Fruit fly (Drosophila melanogaster) Kc167 (cell line): Measurements from ENCODE around the gene CG14618.

Experiments used
- Sin3A ChIP-seq: fragments of >200 bp; optimal IDR thresholded peaks from 2 replicates; lab custom pipeline; 2018; ENCODE audit warnings: missing external identifiers
- h ChIP-seq: fragments of >200 bp; optimal IDR thresholded peaks from 3 replicates; lab custom pipeline; 2018; ENCODE audit warnings: missing external identifiers
- psq ChIP-seq: fragments of >200 bp; optimal IDR thresholded peaks from 2 replicates; lab custom pipeline; 2017; ENCODE audit warnings: missing external identifiers

DNA sequence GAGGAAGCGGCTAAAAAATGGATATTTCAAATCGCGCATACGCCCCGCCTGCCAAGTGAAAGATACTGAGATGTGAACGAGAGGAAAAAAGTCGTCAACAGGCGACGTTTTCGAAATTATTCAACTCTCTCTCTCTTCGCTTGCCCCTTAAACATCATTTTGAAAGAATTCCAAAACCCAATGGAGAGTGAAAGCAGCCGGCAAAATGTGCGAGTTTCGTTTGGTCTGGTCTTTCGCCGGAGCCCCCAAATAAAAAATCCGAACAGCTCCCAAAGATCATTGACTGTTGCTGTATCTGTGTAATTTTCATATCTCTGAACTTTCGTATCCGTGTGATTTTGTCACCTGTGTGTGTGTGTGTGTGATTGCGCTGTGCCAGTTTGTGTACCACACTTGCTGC lies 38.6 kb downstream of the CG14618 start:
- TF ChIP-seq h (lab: Kevin White, UChicago) (no peak), psq (lab: Kevin White, UChicago) (no peak), Sin3A (no peak)
